Fruit fly (Drosophila melanogaster) whole organism, pupa: ENCODE measurements around the gene Pk34A.

Experiments
- CG34367 ChIP-seq: fragments of 200-800 bp; sonication (Bioruptor generic); optimal IDR thresholded peaks from 2 replicates; lab custom pipeline; 2018; ENCODE audit warnings: missing biosample characterization, mild to moderate bottlenecking, missing genetic modification characterization
- gl ChIP-seq: fragments of 200-800 bp; sonication (Bioruptor generic); optimal IDR thresholded peaks from 2 replicates; lab custom pipeline; 2018; ENCODE audit warnings: missing biosample characterization, mild to moderate bottlenecking, missing genetic modification characterization
- rn ChIP-seq: fragments of 200-800 bp; sonication (Bioruptor generic); IDR thresholded peaks from 2 replicates; pipeline ENCODE4 v1.3.6; 2022; ENCODE audit warnings: missing biosample characterization, missing genetic modification characterization

- TF ChIP-seq rn (GFP tag; lab: Robert Waterston, UW), result no peak
- peak; percentile 63 for TF ChIP-seq gl (tag; lab: Kevin White, UChicago)
- TF ChIP-seq CG34367, result peak; percentile 41
Measured at dm6 chr2L:13122526-13122925, 36.1 kb upstream of the Pk34A start.
